Fruit fly (Drosophila melanogaster): Measurements from ENCODE around the gene tin.

tin gene

DNA sequence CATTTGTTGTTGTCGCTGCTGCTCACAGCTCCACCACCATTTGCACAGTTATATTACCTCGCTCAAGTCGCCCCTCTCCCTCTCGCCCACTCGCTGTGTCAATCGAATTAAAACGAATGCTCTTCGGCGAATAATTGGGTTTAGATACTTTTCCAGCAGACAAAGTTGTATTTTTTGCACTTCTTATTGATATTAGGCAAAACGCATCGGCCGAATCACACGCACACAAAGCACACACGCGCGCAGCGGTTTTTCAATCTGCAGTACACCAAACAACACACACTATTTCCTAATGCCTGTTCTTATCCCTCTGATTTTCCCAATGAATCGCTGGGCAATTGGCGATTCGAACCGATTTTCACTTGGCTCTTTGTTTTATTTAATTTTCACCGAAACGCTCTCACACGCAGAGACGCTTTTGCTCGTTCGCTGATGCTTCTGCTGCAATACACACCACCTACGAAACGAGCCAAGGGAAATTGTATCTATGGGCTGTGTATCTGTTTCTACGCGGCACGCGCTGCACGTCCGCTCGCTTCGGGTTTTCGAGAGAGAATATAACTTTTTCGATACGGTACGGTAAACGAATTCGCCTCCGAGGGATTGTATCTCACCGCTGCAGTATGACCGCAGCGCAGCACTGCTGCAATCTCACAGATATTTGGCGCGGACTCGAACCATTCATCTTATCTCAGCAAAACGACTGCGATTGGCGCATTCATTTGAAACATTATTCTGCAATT lies 29.6 kb upstream of the tin start, which contains the start of gene aus (continued):
- no peak for TF ChIP-seq CG4318 (GFP tag; optimal IDR thresholded peaks at IDR 0.05)
- TF ChIP-seq topi (GFP tag; optimal IDR thresholded peaks at IDR 0.05): no peak
- TF ChIP-seq Hr38 (GFP tag; optimal IDR thresholded peaks at IDR 0.05): no peak
- no peak for TF ChIP-seq fd85E (GFP tag; optimal IDR thresholded peaks at IDR 0.05)
- no peak for TF ChIP-seq CG8319 (GFP tag; optimal IDR thresholded peaks at IDR 0.05)
- no peak for TF ChIP-seq CG8632 (GFP tag; optimal IDR thresholded peaks at IDR 0.05)
- TF ChIP-seq Met (GFP tag; optimal IDR thresholded peaks at IDR 0.05): no peak
- peak; percentile 65 for TF ChIP-seq dsx (GFP tag; optimal IDR thresholded peaks at IDR 0.05; ENCODE audit: poor library complexity, severe bottlenecking)

DNA sequence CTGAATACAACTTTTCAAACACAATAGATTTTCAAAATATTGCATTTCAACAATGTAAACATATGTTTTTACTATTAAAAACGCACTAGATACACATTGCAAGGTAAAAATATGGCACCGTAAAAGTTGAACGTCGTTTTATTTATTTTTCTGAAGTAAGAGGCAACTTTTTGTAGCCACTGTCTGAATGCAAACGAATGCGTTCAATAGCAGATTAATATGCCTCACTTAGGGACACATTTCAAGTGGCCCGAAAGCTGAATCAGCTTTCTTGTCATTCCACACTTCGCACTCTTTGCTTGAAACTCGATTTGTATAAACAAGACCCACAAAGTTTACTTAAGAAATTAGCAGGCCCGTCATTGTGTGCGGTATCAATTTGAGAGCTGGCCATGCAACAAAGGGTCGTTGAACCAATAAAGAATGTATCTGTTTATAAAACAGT lies 28.9 kb upstream of the tin start:
- TF ChIP-seq eg (GFP tag; IDR thresholded peaks at IDR 0.05) (no peak), CG6276 (GFP tag; optimal IDR thresholded peaks at IDR 0.05) (no peak), Sox14 (GFP tag; optimal IDR thresholded peaks at IDR 0.05) (no peak), CG15336 (GFP tag; IDR thresholded peaks at IDR 0.05) (no peak), fd85E (GFP tag; optimal IDR thresholded peaks at IDR 0.05) (no peak), pdm3 (GFP tag; optimal IDR thresholded peaks at IDR 0.05) (no peak), CG4318 (GFP tag; optimal IDR thresholded peaks at IDR 0.05) (no peak), Gug (GFP tag; IDR thresholded peaks at IDR 0.05) (no peak), CG6808 (GFP tag; optimal IDR thresholded peaks at IDR 0.05) (no peak), CG34406 (GFP tag; optimal IDR thresholded peaks at IDR 0.05) (no peak), svp (GFP tag) (peak; percentile 88), salr (GFP tag; optimal IDR thresholded peaks at IDR 0.05) (no peak), Sox102F (GFP tag; optimal IDR thresholded peaks at IDR 0.05) (peak; percentile 41), Lpt (GFP tag; optimal IDR thresholded peaks at IDR 0.05) (no peak), net (GFP tag; optimal IDR thresholded peaks at IDR 0.05) (no peak), CG16779 (tag; optimal IDR thresholded peaks at IDR 0.05) (no peak), achi (GFP tag; optimal IDR thresholded peaks at IDR 0.05) (no peak), Eip78C (GFP tag) (peak; percentile 75), Ets96B (tag; optimal IDR thresholded peaks at IDR 0.05) (no peak), CG1621 (tag; optimal IDR thresholded peaks at IDR 0.05) (no peak), Blimp-1 (GFP tag; optimal IDR thresholded peaks at IDR 0.05) (peak; percentile 18), CG7368 (GFP tag; optimal IDR thresholded peaks at IDR 0.05) (peak; percentile 18), spab (GFP tag; optimal IDR thresholded peaks at IDR 0.05) (no peak), Hr39 (GFP tag; optimal IDR thresholded peaks at IDR 0.05) (no peak), acj6 (GFP tag; optimal IDR thresholded peaks at IDR 0.05) (no peak), topi (GFP tag; optimal IDR thresholded peaks at IDR 0.05) (peak; percentile 51), CG10669 (GFP tag; optimal IDR thresholded peaks at IDR 0.05) (no peak), CG8119 (GFP tag; IDR thresholded peaks at IDR 0.05) (no peak), Sox15 (GFP tag; optimal IDR thresholded peaks at IDR 0.05) (peak; percentile 8), CG8319 (GFP tag; optimal IDR thresholded peaks at IDR 0.05) (no peak), CG6854 (GFP tag; optimal IDR thresholded peaks at IDR 0.05) (peak; percentile 18), Ets21C (GFP tag; optimal IDR thresholded peaks at IDR 0.05) (peak; percentile 31), dac (GFP tag; optimal IDR thresholded peaks at IDR 0.05) (no peak), vri (GFP tag; optimal IDR thresholded peaks at IDR 0.05) (peak; percentile 50), Hr4 (GFP tag; optimal IDR thresholded peaks at IDR 0.05) (no peak), CG31627 (GFP tag; optimal IDR thresholded peaks at IDR 0.05) (peak; percentile 15), fkh (GFP tag; optimal IDR thresholded peaks at IDR 0.05) (peak; percentile 83), Smox (GFP tag; optimal IDR thresholded peaks at IDR 0.05) (no peak), CG32006 (GFP tag; optimal IDR thresholded peaks at IDR 0.05) (no peak), CG11294 (GFP tag; IDR thresholded peaks at IDR 0.05) (no peak), CG10631 (GFP tag; optimal IDR thresholded peaks at IDR 0.05) (no peak), Eip75B (GFP tag; optimal IDR thresholded peaks at IDR 0.05) (no peak), cyc (GFP tag; optimal IDR thresholded peaks at IDR 0.05) (peak; percentile 27), CG11762 (GFP tag; optimal IDR thresholded peaks at IDR 0.05; ENCODE audit: insufficient read depth) (no peak), CG9139 (GFP tag; optimal IDR thresholded peaks at IDR 0.05) (no peak)
